Fruit fly (Drosophila melanogaster): ENCODE results near the gene CG8668.

- TF ChIP-seq CTCF (optimal IDR thresholded peaks at IDR 0.05) (no peak), CG8478 (optimal IDR thresholded peaks at IDR 0.05) (no peak)
Measured at dm6 chr2L:8103073-8103472, 23.7 kb upstream of the CG8668 start.
